Fruit fly (Drosophila melanogaster) whole organism, prepupa: Measurements from ENCODE around the gene CG43185.

Source experiments
- Blimp-1 ChIP-seq: fragments of 200-800 bp; sonication (Bioruptor generic); optimal IDR thresholded peaks from 3 replicates; lab custom pipeline; 2017; ENCODE audit warnings: missing biosample characterization, missing genetic modification characterization, mild to moderate bottlenecking, moderate library complexity, missing genetic modification reagents
- CG10631 ChIP-seq: fragments of 200-800 bp; sonication (Bioruptor generic); optimal IDR thresholded peaks from 2 replicates; lab custom pipeline; 2016; ENCODE audit warnings: missing biosample characterization, missing genetic modification characterization
- CG10669 ChIP-seq: fragments of 200-800 bp; sonication (Bioruptor generic); optimal IDR thresholded peaks from 3 replicates; lab custom pipeline; 2018; ENCODE audit warnings: missing biosample characterization, mild to moderate bottlenecking, missing genetic modification characterization, moderate library complexity
- CG11902 ChIP-seq: fragments of 200-800 bp; sonication (Bioruptor generic); optimal IDR thresholded peaks from 3 replicates; lab custom pipeline; 2016; ENCODE audit warnings: missing biosample characterization, missing genetic modification characterization
- CG15336 ChIP-seq: fragments of 200-800 bp; sonication (Bioruptor generic); IDR thresholded peaks from 2 replicates; pipeline ENCODE4 v1.3.6; 2022; ENCODE audit warnings: missing biosample characterization, missing genetic modification characterization
- CG1621 ChIP-seq: fragments of 200-800 bp; sonication (Bioruptor generic); optimal IDR thresholded peaks from 3 replicates; lab custom pipeline; 2018; ENCODE audit warnings: missing biosample characterization, mild to moderate bottlenecking, missing genetic modification characterization
- CG3032 ChIP-seq: fragments of 200-800 bp; optimal IDR thresholded peaks from 2 replicates; lab custom pipeline; 2019; ENCODE audit warnings: missing biosample characterization, mild to moderate bottlenecking, missing genetic modification characterization, moderate library complexity
- CG34406 ChIP-seq: fragments of 200-800 bp; sonication (Bioruptor generic); optimal IDR thresholded peaks from 3 replicates; lab custom pipeline; 2016; ENCODE audit warnings: missing biosample characterization, missing genetic modification characterization
- CG3919 ChIP-seq: fragments of 200-800 bp; sonication (Bioruptor generic); optimal IDR thresholded peaks from 3 replicates; lab custom pipeline; 2016; ENCODE audit warnings: missing biosample characterization, missing genetic modification characterization
- CG4318 ChIP-seq: fragments of 200-800 bp; sonication (Bioruptor generic); optimal IDR thresholded peaks from 3 replicates; lab custom pipeline; 2017; ENCODE audit warnings: missing biosample characterization, mild to moderate bottlenecking, missing genetic modification characterization
- CG6163 ChIP-seq: fragments of 200-800 bp; sonication (Bioruptor generic); IDR thresholded peaks from 3 replicates; pipeline ENCODE4 v1.3.6; 2022; ENCODE audit warnings: missing biosample characterization, missing genetic modification characterization
- CG6276 ChIP-seq: fragments of 200-800 bp; sonication (Bioruptor generic); optimal IDR thresholded peaks from 2 replicates; lab custom pipeline; 2017; ENCODE audit warnings: missing biosample characterization, mild to moderate bottlenecking, missing genetic modification characterization
- CG6854 ChIP-seq: fragments of 200-800 bp; sonication (Bioruptor generic); optimal IDR thresholded peaks from 2 replicates; lab custom pipeline; 2017; ENCODE audit warnings: missing biosample characterization, mild to moderate bottlenecking, missing genetic modification characterization
- CG7368 ChIP-seq: fragments of 200-800 bp; sonication (Bioruptor generic); optimal IDR thresholded peaks from 3 replicates; lab custom pipeline; 2016; ENCODE audit warnings: missing biosample characterization, missing genetic modification characterization
- CG8119 ChIP-seq: fragments of 200-800 bp; sonication (Bioruptor generic); IDR thresholded peaks from 3 replicates; pipeline ENCODE4 v1.3.6; 2022; ENCODE audit warnings: missing biosample characterization, missing genetic modification characterization
- CG8319 ChIP-seq: fragments of 200-800 bp; sonication (Bioruptor generic); optimal IDR thresholded peaks from 3 replicates; lab custom pipeline; 2016; ENCODE audit warnings: missing biosample characterization, missing genetic modification characterization
- CG9139 ChIP-seq: fragments of 200-800 bp; sonication (Bioruptor generic); optimal IDR thresholded peaks from 3 replicates; lab custom pipeline; 2017; ENCODE audit warnings: missing biosample characterization, mild to moderate bottlenecking, missing genetic modification characterization
- Eip75B ChIP-seq: fragments of 200-800 bp; sonication (Bioruptor generic); optimal IDR thresholded peaks from 3 replicates; lab custom pipeline; 2016; ENCODE audit warnings: missing biosample characterization, missing genetic modification characterization
- Eip78C ChIP-seq: fragments of 200-800 bp; sonication (Bioruptor generic); peaks from one replicate; lab custom pipeline; 2016; ENCODE audit warnings: missing biosample characterization, missing genetic modification characterization
- Eip93F ChIP-seq: fragments of 200-800 bp; sonication (Bioruptor generic); optimal IDR thresholded peaks from 2 replicates; lab custom pipeline; 2016; ENCODE audit warnings: missing biosample characterization, mild to moderate bottlenecking, missing genetic modification characterization
- Ets96B ChIP-seq: fragments of 200-800 bp; optimal IDR thresholded peaks from 2 replicates; lab custom pipeline; 2019; ENCODE audit warnings: missing biosample characterization, mild to moderate bottlenecking, missing genetic modification characterization, moderate library complexity
- Gug ChIP-seq: fragments of 200-800 bp; sonication (Bioruptor generic); IDR thresholded peaks from 2 replicates; pipeline ENCODE4 v1.3.6; 2022; ENCODE audit warnings: missing biosample characterization, missing genetic modification characterization
- Hr38 ChIP-seq: sonication (Bioruptor generic); optimal IDR thresholded peaks from 2 replicates; lab custom pipeline; 2016; ENCODE audit warnings: missing biosample characterization, missing genetic modification characterization
- Hr39 ChIP-seq: fragments of 200-800 bp; sonication (Bioruptor generic); optimal IDR thresholded peaks from 2 replicates; lab custom pipeline; 2016; ENCODE audit warnings: missing biosample characterization, missing genetic modification characterization
- Hr4 ChIP-seq: fragments of 200-800 bp; sonication (Bioruptor generic); optimal IDR thresholded peaks from 3 replicates; lab custom pipeline; 2016; ENCODE audit warnings: missing biosample characterization, missing genetic modification characterization
- OdsH ChIP-seq: fragments of 200-800 bp; sonication (Bioruptor generic); optimal IDR thresholded peaks from 3 replicates; lab custom pipeline; 2016; ENCODE audit warnings: missing biosample characterization, missing genetic modification characterization
- Smox ChIP-seq: fragments of 200-800 bp; sonication (Bioruptor generic); optimal IDR thresholded peaks from 3 replicates; lab custom pipeline; 2016; ENCODE audit warnings: missing biosample characterization, missing genetic modification characterization
- Sox14 ChIP-seq: fragments of 200-800 bp; sonication (Bioruptor generic); optimal IDR thresholded peaks from 3 replicates; lab custom pipeline; 2016; ENCODE audit warnings: missing biosample characterization, missing genetic modification characterization
- dac ChIP-seq: fragments of 200-800 bp; sonication (Bioruptor generic); optimal IDR thresholded peaks from 2 replicates; lab custom pipeline; 2017; ENCODE audit warnings: missing biosample characterization, mild to moderate bottlenecking, missing genetic modification characterization
- dsx ChIP-seq: fragments of 200-800 bp; optimal IDR thresholded peaks from 3 replicates; lab custom pipeline; 2019; ENCODE audit warnings: missing biosample characterization, mild to moderate bottlenecking, missing genetic modification characterization, moderate library complexity; ENCODE audit not compliant: poor library complexity, severe bottlenecking
- eg ChIP-seq: fragments of 200-800 bp; sonication (Bioruptor generic); IDR thresholded peaks from 3 replicates; pipeline ENCODE4 v1.3.6; 2022; ENCODE audit warnings: missing biosample characterization, missing genetic modification characterization
- fd59A ChIP-seq: fragments of 200-800 bp; sonication (Bioruptor generic); optimal IDR thresholded peaks from 2 replicates; lab custom pipeline; 2017; ENCODE audit warnings: missing biosample characterization, mild to moderate bottlenecking, missing genetic modification characterization, missing genetic modification reagents
- fkh ChIP-seq: fragments of 200-800 bp; sonication (Bioruptor generic); optimal IDR thresholded peaks from 3 replicates; lab custom pipeline; 2017; ENCODE audit warnings: missing biosample characterization, mild to moderate bottlenecking, missing genetic modification characterization, moderate library complexity
- lz ChIP-seq: fragments of 200-800 bp; sonication (Bioruptor generic); optimal IDR thresholded peaks from 3 replicates; lab custom pipeline; 2016; ENCODE audit warnings: missing biosample characterization, missing genetic modification characterization
- net ChIP-seq: fragments of 200-800 bp; sonication (Bioruptor generic); optimal IDR thresholded peaks from 3 replicates; lab custom pipeline; 2016; ENCODE audit warnings: missing biosample characterization, missing genetic modification characterization
- pdm3 ChIP-seq: fragments of 200-800 bp; sonication (Bioruptor generic); optimal IDR thresholded peaks from 3 replicates; lab custom pipeline; 2016; ENCODE audit warnings: missing biosample characterization, missing genetic modification characterization
- salr ChIP-seq, 2 experiments: fragments of 200-800 bp; sonication (Bioruptor generic); optimal IDR thresholded peaks; 3 replicates each; lab custom pipeline; 2016 to 2018; ENCODE audit warnings: missing biosample characterization in 2 of 2, missing genetic modification characterization in 2 of 2, mild to moderate bottlenecking in 1 of 2
- spab ChIP-seq: fragments of 200-800 bp; sonication (Bioruptor generic); optimal IDR thresholded peaks from 2 replicates; lab custom pipeline; 2017; ENCODE audit warnings: missing biosample characterization, mild to moderate bottlenecking, missing genetic modification characterization, missing genetic modification reagents
- ss ChIP-seq, 2 experiments: fragments of 200-800 bp; sonication (Bioruptor generic); optimal IDR thresholded peaks; 2 replicates in 1 of 2; 3 replicates in 1 of 2; lab custom pipeline; 2017 to 2018; ENCODE audit warnings: mild to moderate bottlenecking in 2 of 2, missing biosample characterization in 2 of 2, missing genetic modification characterization in 2 of 2, moderate library complexity in 1 of 2
- svp ChIP-seq: fragments of 200-800 bp; sonication (Bioruptor generic); peaks from one replicate; lab custom pipeline; 2016; ENCODE audit warnings: missing biosample characterization, missing genetic modification characterization
- topi ChIP-seq: fragments of 200-800 bp; sonication (Bioruptor generic); optimal IDR thresholded peaks from 3 replicates; lab custom pipeline; 2016; ENCODE audit warnings: missing biosample characterization, missing genetic modification characterization
- vri ChIP-seq: fragments of 200-800 bp; sonication (Bioruptor generic); optimal IDR thresholded peaks from 3 replicates; lab custom pipeline; 2016; ENCODE audit warnings: missing biosample characterization, mild to moderate bottlenecking, missing genetic modification characterization

The CG43185 gene

dm6 chr2L:5906893-5907850, 22.5 kb downstream of the CG43185 start, which contains the start of gene bchs (continued):
- no peak for TF ChIP-seq Eip78C (GFP tag; lab: Kevin White, UChicago)
- no peak for TF ChIP-seq CG3032 (tag; lab: Kevin White, UChicago)
- no peak for TF ChIP-seq Hr38 (GFP tag; lab: Kevin White, UChicago)
- no peak for TF ChIP-seq CG10669
- no peak for TF ChIP-seq Ets96B (tag; lab: Kevin White, UChicago)
- no peak for TF ChIP-seq spab (GFP tag; lab: Kevin White, UChicago)
- no peak for TF ChIP-seq CG3919 (GFP tag; lab: Kevin White, UChicago)
- no peak for TF ChIP-seq dac (GFP tag; lab: Kevin White, UChicago)
- peak; percentile 78 for TF ChIP-seq CG6276
- TF ChIP-seq lz (GFP tag; lab: Kevin White, UChicago), result peak; percentile 25

dm6 chr2L:5910189-5910588, 25.5 kb downstream of the CG43185 start, which contains the start of gene CG14000:
Gene CG14000 (minus strand): TSS chr2L:5910289.
- TF ChIP-seq CG15336 (GFP tag; lab: Robert Waterston, UW) (no peak), Hr4 (GFP tag; lab: Kevin White, UChicago) (no peak), Hr39 (no peak), CG4318 (GFP tag; lab: Kevin White, UChicago) (no peak), CG6163 (no peak), CG9139 (no peak), CG3032 (tag; lab: Kevin White, UChicago) (no peak), CG11902 (GFP tag; lab: Kevin White, UChicago) (no peak), Blimp-1 (no peak), fkh (GFP tag; lab: Kevin White, UChicago) (no peak), topi (GFP tag; lab: Kevin White, UChicago) (no peak), OdsH (GFP tag; lab: Kevin White, UChicago) (no peak), spab (GFP tag; lab: Kevin White, UChicago) (no peak)
- TF ChIP-seq, all 60 proteins: peak for 0

dm6 chr2L:5923603-5924138, 39.0 kb downstream of the CG43185 start, which contains the start of gene CG9016:
Gene CG9016 (minus strand): TSS chr2L:5923653.
- TF ChIP-seq ss (GFP tag; optimal IDR thresholded peaks at IDR 0.05; lab: Kevin White, UChicago) (no peak), CG6854 (no peak), CG7368 (GFP tag; lab: Kevin White, UChicago) (peak; percentile 52), Hr39 (no peak), svp (GFP tag; lab: Kevin White, UChicago) (peak; percentile 6), CG11902 (GFP tag; lab: Kevin White, UChicago) (no peak), vri (GFP tag; lab: Kevin White, UChicago) (no peak)
- TF ChIP-seq, all 60 proteins: peak for 2

dm6 chr2L:5925164-5925563, 40.5 kb downstream of the CG43185 start:
- TF ChIP-seq CG8119 (GFP tag; lab: Robert Waterston, UW), result no peak
- no peak for TF ChIP-seq CG34406 (GFP tag; lab: Kevin White, UChicago)
- TF ChIP-seq CG6854, result no peak
- TF ChIP-seq CG7368 (GFP tag; lab: Kevin White, UChicago), result peak; percentile 6
- TF ChIP-seq pdm3 (GFP tag; lab: Kevin White, UChicago), result no peak
- no peak for TF ChIP-seq net
- TF ChIP-seq Hr39, result no peak
- no peak for TF ChIP-seq CG10631

- TF ChIP-seq dsx (GFP tag; lab: Kevin White, UChicago), result no peak
- no peak for TF ChIP-seq Sox14
- no peak for TF ChIP-seq svp (GFP tag; lab: Kevin White, UChicago)
- no peak for TF ChIP-seq CG4318 (GFP tag; lab: Kevin White, UChicago)
- TF ChIP-seq CG8319 (GFP tag; lab: Kevin White, UChicago), result no peak
- TF ChIP-seq CG1621 (tag; lab: Kevin White, UChicago), result no peak
- no peak for TF ChIP-seq eg (GFP tag; lab: Robert Waterston, UW)
- TF ChIP-seq lz (GFP tag; lab: Kevin White, UChicago), result no peak
- no peak for TF ChIP-seq salr (GFP tag; optimal IDR thresholded peaks at IDR 0.05; lab: Kevin White, UChicago)
- TF ChIP-seq CG3919 (GFP tag; lab: Kevin White, UChicago), result no peak
- no peak for TF ChIP-seq Smox
- TF ChIP-seq Eip93F, result no peak
- no peak for TF ChIP-seq ss (GFP tag; optimal IDR thresholded peaks at IDR 0.05; lab: Kevin White, UChicago)
- no peak for TF ChIP-seq fd59A (GFP tag; lab: Kevin White, UChicago)
- TF ChIP-seq Gug (GFP tag; lab: Robert Waterston, UW), result no peak
- no peak for TF ChIP-seq Eip75B (GFP tag; lab: Kevin White, UChicago)
- TF ChIP-seq Hr4 (GFP tag; lab: Kevin White, UChicago), result no peak
Measured at dm6 chr2L:5925637-5926036, 40.9 kb downstream of the CG43185 start, which contains the start of gene dsf. Gene dsf (plus strand): TSS chr2L:5925937.
